Fruit fly (Drosophila melanogaster) whole organism, wandering third instar larva: ENCODE measurements around the gene Cpr67B.

ENCODE experiments used
- Abd-B ChIP-seq: fragments of >200 bp; optimal IDR thresholded peaks from 2 replicates; lab custom pipeline; 2017; ENCODE audit warnings: missing biosample characterization, missing genetic modification characterization
- CG32264 ChIP-seq: fragments of 200-800 bp; sonication (Bioruptor generic); optimal IDR thresholded peaks from 2 replicates; lab custom pipeline; 2016; ENCODE audit warnings: missing biosample characterization, missing genetic modification characterization
- CG9705 ChIP-seq: fragments of 200-800 bp; sonication (Bioruptor generic); optimal IDR thresholded peaks from 2 replicates; lab custom pipeline; 2018; ENCODE audit warnings: missing biosample characterization, mild to moderate bottlenecking, missing genetic modification characterization
- CrebA ChIP-seq: fragments of 200-800 bp; sonication (Bioruptor generic); optimal IDR thresholded peaks from 2 replicates; lab custom pipeline; 2016; ENCODE audit warnings: missing biosample characterization, mild to moderate bottlenecking, missing genetic modification characterization, borderline replicate concordance
- Dfd ChIP-seq: fragments of >200 bp; optimal IDR thresholded peaks from 2 replicates; lab custom pipeline; 2017; ENCODE audit warnings: missing biosample characterization, missing genetic modification characterization
- Dif ChIP-seq: fragments of 200-275, 200-300 bp; sonication (Bioruptor generic); optimal IDR thresholded peaks from 2 replicates; lab custom pipeline; 2018; ENCODE audit warnings: missing biosample characterization, missing genetic modification characterization; ENCODE audit not compliant: partially characterized antibody
- GATAd ChIP-seq: sonication (Bioruptor generic); optimal IDR thresholded peaks from 2 replicates; lab custom pipeline; 2016; ENCODE audit warnings: missing biosample characterization, missing genetic modification characterization
- HLH106 ChIP-seq: fragments of 200-800 bp; optimal IDR thresholded peaks from 3 replicates; lab custom pipeline; 2019; ENCODE audit warnings: missing biosample characterization, mild to moderate bottlenecking, missing genetic modification characterization, moderate library complexity
- Hnf4 ChIP-seq: fragments of 200-800 bp; sonication (Bioruptor generic); optimal IDR thresholded peaks from 2 replicates; lab custom pipeline; 2016; ENCODE audit warnings: missing biosample characterization, mild to moderate bottlenecking, missing genetic modification characterization
- Hr78 ChIP-seq: fragments of >200 bp; optimal IDR thresholded peaks from 2 replicates; lab custom pipeline; 2017; ENCODE audit warnings: missing biosample characterization, missing genetic modification characterization
- Hr83 ChIP-seq: fragments of 200-300 bp; sonication (Bioruptor generic); optimal IDR thresholded peaks from 2 replicates; lab custom pipeline; 2016; ENCODE audit warnings: missing biosample characterization, mild to moderate bottlenecking, missing genetic modification characterization, moderate library complexity; ENCODE audit not compliant: poor library complexity, severe bottlenecking
- Jra ChIP-seq: sonication (Bioruptor generic); optimal IDR thresholded peaks from 2 replicates; lab custom pipeline; 2016; ENCODE audit warnings: missing biosample characterization, missing genetic modification characterization
- Mio ChIP-seq: sonication (Bioruptor generic); optimal IDR thresholded peaks from 2 replicates; lab custom pipeline; 2016; ENCODE audit warnings: missing biosample characterization, missing genetic modification characterization
- Myc ChIP-seq: fragments of >200 bp; optimal IDR thresholded peaks from 2 replicates; lab custom pipeline; 2017
- N ChIP-seq: fragments of >200 bp; optimal IDR thresholded peaks from 2 replicates; lab custom pipeline; 2018; ENCODE audit warnings: missing biosample characterization, missing external identifiers, missing genetic modification characterization
- OdsH ChIP-seq: fragments of 200-800 bp; sonication (Bioruptor generic); optimal IDR thresholded peaks from 2 replicates; lab custom pipeline; 2016; ENCODE audit warnings: missing biosample characterization, mild to moderate bottlenecking, missing genetic modification characterization
- Rel ChIP-seq, 2 experiments: fragments of 200-800 bp; sonication (Bioruptor generic) in 1 of 2; optimal IDR thresholded peaks; 2 replicates in 1 of 2; 3 replicates in 1 of 2; lab custom pipeline; 2016 to 2019; ENCODE audit warnings: mild to moderate bottlenecking in 2 of 2, missing biosample characterization in 2 of 2, missing genetic modification characterization in 2 of 2, moderate library complexity in 1 of 2
- Sp1 ChIP-seq: fragments of 200-800 bp; sonication (Bioruptor generic); optimal IDR thresholded peaks from 3 replicates; lab custom pipeline; 2019; ENCODE audit warnings: missing biosample characterization, mild to moderate bottlenecking, missing genetic modification characterization, moderate library complexity
- Vsx2 ChIP-seq: fragments of 200-300, 225-300 bp; sonication (Bioruptor generic); optimal IDR thresholded peaks from 2 replicates; lab custom pipeline; 2018; ENCODE audit warnings: missing biosample characterization, missing genetic modification characterization; ENCODE audit not compliant: partially characterized antibody
- br ChIP-seq: fragments of 200-800 bp; sonication (Bioruptor generic); optimal IDR thresholded peaks from 2 replicates; lab custom pipeline; 2016; ENCODE audit warnings: missing biosample characterization, missing genetic modification characterization
- brk ChIP-seq: fragments of 200-800 bp; sonication (Bioruptor generic); optimal IDR thresholded peaks from 2 replicates; lab custom pipeline; 2016; ENCODE audit warnings: missing biosample characterization, mild to moderate bottlenecking, missing genetic modification characterization
- dl ChIP-seq, 2 experiments: fragments of 175-275, 200-275 bp in 1 of 2; fragments of 200-275 bp in 1 of 2; sonication (Bioruptor generic); optimal IDR thresholded peaks; lab custom pipeline; 2018; ENCODE audit warnings: mild to moderate bottlenecking in 2 of 2, missing biosample characterization in 2 of 2, missing genetic modification characterization in 2 of 2, moderate library complexity in 2 of 2; ENCODE audit not compliant: partially characterized antibody in 2 of 2, insufficient read depth in 1 of 2
- dmrt93B ChIP-seq: fragments of 200-800 bp; sonication (Bioruptor generic); optimal IDR thresholded peaks from 2 replicates; lab custom pipeline; 2018; ENCODE audit warnings: missing biosample characterization, mild to moderate bottlenecking, missing genetic modification characterization
- dsf ChIP-seq: sonication (Bioruptor generic); optimal IDR thresholded peaks from 2 replicates; lab custom pipeline; 2016; ENCODE audit warnings: missing biosample characterization, missing genetic modification characterization, borderline replicate concordance
- foxo ChIP-seq, 2 experiments: fragments of 200-800 bp; sonication (Bioruptor generic); optimal IDR thresholded peaks; 2 replicates in 1 of 2; 3 replicates in 1 of 2; lab custom pipeline; 2016 to 2017; ENCODE audit warnings: missing biosample characterization in 2 of 2, missing genetic modification characterization in 2 of 2
- h ChIP-seq: fragments of 200-800 bp; sonication (Bioruptor generic); optimal IDR thresholded peaks from 3 replicates; lab custom pipeline; 2016; ENCODE audit warnings: missing biosample characterization, mild to moderate bottlenecking, missing genetic modification characterization
- jim ChIP-seq: fragments of 175-275, 200-325 bp; sonication (Bioruptor generic); optimal IDR thresholded peaks from 2 replicates; lab custom pipeline; 2016; ENCODE audit warnings: missing biosample characterization, mild to moderate bottlenecking, missing genetic modification characterization
- lola ChIP-seq: fragments of >200 bp; optimal IDR thresholded peaks from 2 replicates; lab custom pipeline; 2017; ENCODE audit warnings: missing biosample characterization, missing genetic modification characterization
- pan ChIP-seq: fragments of >200 bp; optimal IDR thresholded peaks from 2 replicates; lab custom pipeline; 2017
- psq ChIP-seq: fragments of 200-800 bp; sonication (Bioruptor generic); optimal IDR thresholded peaks from 3 replicates; lab custom pipeline; 2017; ENCODE audit warnings: missing biosample characterization, mild to moderate bottlenecking, missing genetic modification characterization, moderate library complexity
- rgr ChIP-seq: fragments of 200-800 bp; sonication (Bioruptor generic); optimal IDR thresholded peaks from 3 replicates; lab custom pipeline; 2016; ENCODE audit warnings: missing biosample characterization, mild to moderate bottlenecking, missing genetic modification characterization
- sage ChIP-seq: fragments of 200-800 bp; sonication (Bioruptor generic); optimal IDR thresholded peaks from 2 replicates; lab custom pipeline; 2016; ENCODE audit warnings: missing biosample characterization, mild to moderate bottlenecking, missing genetic modification characterization
- sv ChIP-seq: fragments of 200-800 bp; sonication (Bioruptor generic); optimal IDR thresholded peaks from 3 replicates; lab custom pipeline; 2016; ENCODE audit warnings: missing biosample characterization, missing genetic modification characterization
- tai ChIP-seq: sonication (Bioruptor generic); optimal IDR thresholded peaks from 2 replicates; lab custom pipeline; 2016; ENCODE audit warnings: missing biosample characterization, missing genetic modification characterization
- usp ChIP-seq: fragments of >200 bp; optimal IDR thresholded peaks from 2 replicates; lab custom pipeline; 2017; ENCODE audit warnings: missing biosample characterization, missing genetic modification characterization
- woc ChIP-seq: sonication (Bioruptor generic); optimal IDR thresholded peaks from 2 replicates; lab custom pipeline; 2016; ENCODE audit warnings: missing biosample characterization, mild to moderate bottlenecking, missing genetic modification characterization

The Cpr67B gene

dm6 chr3L:9435831-9436230, 31.2 kb downstream of the Cpr67B start:
- TF ChIP-seq dmrt93B (GFP tag; lab: Kevin White, UChicago) = no peak
- TF ChIP-seq N (GFP tag; lab: Kevin White, UChicago) = no peak
- TF ChIP-seq Rel (GFP tag; optimal IDR thresholded peaks at IDR 0.05; lab: Kevin White, UChicago) = no peak
- TF ChIP-seq Rel (tag; optimal IDR thresholded peaks at IDR 0.05; lab: Kevin White, UChicago) = peak; percentile 73
- peak; percentile 4 for TF ChIP-seq h (GFP tag; lab: Kevin White, UChicago)
- no peak for TF ChIP-seq Myc
- TF ChIP-seq sage = no peak
- TF ChIP-seq Jra (GFP tag; lab: Kevin White, UChicago) = no peak
- TF ChIP-seq dl (GFP tag; optimal IDR thresholded peaks at IDR 0.05; lab: Kevin White, UChicago; ENCODE audit: insufficient read depth in 1 of 2, partially characterized antibody in 2 of 2) = no peak
- no peak for TF ChIP-seq rgr (GFP tag; lab: Kevin White, UChicago)
- TF ChIP-seq woc = no peak
- no peak for TF ChIP-seq GATAd
- TF ChIP-seq br (GFP tag; lab: Kevin White, UChicago) = no peak
- TF ChIP-seq sv (GFP tag; lab: Kevin White, UChicago) = no peak
- TF ChIP-seq lola (GFP tag; lab: Kevin White, UChicago) = no peak
- no peak for TF ChIP-seq tai (GFP tag; lab: Kevin White, UChicago)

dm6 chr3L:9438858-9439257, 34.3 kb downstream of the Cpr67B start:
- TF ChIP-seq Dfd (GFP tag; lab: Kevin White, UChicago) (peak; percentile 78), pan (lab: Kevin White, UChicago) (no peak), CG9705 (GFP tag; lab: Kevin White, UChicago) (no peak), HLH106 (tag; lab: Kevin White, UChicago) (no peak), OdsH (GFP tag; lab: Kevin White, UChicago) (no peak), Dif (no peak)

dm6 chr3L:9441907-9442479, 37.4 kb downstream of the Cpr67B start, which contains the start of the genes Bet3 and Nf-YA:
Gene Bet3, minus strand, starts transcription at chr3L:9442267.
Gene Nf-YA, minus strand, starts transcription at chr3L:9442267.
- peak; percentile 80 for TF ChIP-seq Hr83 (GFP tag; lab: Kevin White, UChicago)
- no peak for TF ChIP-seq Dfd (GFP tag; lab: Kevin White, UChicago)
- TF ChIP-seq dsf (GFP tag; lab: Kevin White, UChicago) = peak; percentile 3
- TF ChIP-seq usp (GFP tag; lab: Kevin White, UChicago) = no peak
- no peak for TF ChIP-seq Rel (GFP tag; optimal IDR thresholded peaks at IDR 0.05; lab: Kevin White, UChicago)
- TF ChIP-seq Rel (tag; optimal IDR thresholded peaks at IDR 0.05; lab: Kevin White, UChicago) = peak; percentile 52
- TF ChIP-seq tai (GFP tag; lab: Kevin White, UChicago) = no peak
- TF ChIP-seq woc = peak; percentile 41
- no peak for TF ChIP-seq psq
- TF ChIP-seq sv (GFP tag; lab: Kevin White, UChicago) = no peak
- no peak for TF ChIP-seq Vsx2 (GFP tag; lab: Kevin White, UChicago)
- TF ChIP-seq Jra (GFP tag; lab: Kevin White, UChicago) = peak; percentile 64
- TF ChIP-seq CrebA (GFP tag; lab: Kevin White, UChicago) = no peak
- TF ChIP-seq brk (GFP tag; lab: Kevin White, UChicago) = no peak
- TF ChIP-seq h (GFP tag; lab: Kevin White, UChicago) = peak; percentile 9
- TF ChIP-seq Myc = no peak
- peak; percentile 34 for TF ChIP-seq Hnf4 (GFP tag; lab: Kevin White, UChicago)
- TF ChIP-seq Dif = no peak
- TF ChIP-seq CG9705 (GFP tag; lab: Kevin White, UChicago) = no peak
- no peak for TF ChIP-seq CG32264 (GFP tag; lab: Kevin White, UChicago)
- TF ChIP-seq N (GFP tag; lab: Kevin White, UChicago) = no peak
- no peak for TF ChIP-seq sage
- peak in 1 of 2 experiments; percentile 56 for TF ChIP-seq foxo (GFP tag; optimal IDR thresholded peaks at IDR 0.05; lab: Kevin White, UChicago)
- TF ChIP-seq Abd-B (GFP tag; lab: Kevin White, UChicago) = no peak
- TF ChIP-seq Mio (GFP tag; lab: Kevin White, UChicago) = no peak
- TF ChIP-seq Hr78 (GFP tag; lab: Kevin White, UChicago) = no peak
- TF ChIP-seq pan (lab: Kevin White, UChicago) = no peak
- TF ChIP-seq rgr (GFP tag; lab: Kevin White, UChicago) = peak; percentile 58
- peak; percentile 39 for TF ChIP-seq HLH106 (tag; lab: Kevin White, UChicago)
- TF ChIP-seq jim = no peak
- no peak for TF ChIP-seq lola (GFP tag; lab: Kevin White, UChicago)
- TF ChIP-seq Sp1 = peak; percentile 36
- no peak for TF ChIP-seq dl (GFP tag; optimal IDR thresholded peaks at IDR 0.05; lab: Kevin White, UChicago; ENCODE audit: insufficient read depth in 1 of 2, partially characterized antibody in 2 of 2)
